Worm (Caenorhabditis elegans) whole organism, mixed stage, embryonic: ENCODE results near the gene Y79H2A.12.

Experiments
- bed-3 ChIP-seq: fragments of 200-800 bp; sonication (Bioruptor generic); optimal IDR thresholded peaks from 3 replicates; lab custom pipeline; 2018; ENCODE audit warnings: mild to moderate bottlenecking, missing genetic modification characterization, moderate library complexity, missing compliant biosample characterization
- elt-1 ChIP-seq: sonication (generic microtip); optimal IDR thresholded peaks from 2 replicates; lab custom pipeline; 2017; ENCODE audit warnings: missing genetic modification characterization, mild to moderate bottlenecking, missing compliant biosample characterization, antibody characterized with exemption, moderate library complexity, borderline replicate concordance; ENCODE audit not compliant: insufficient read depth
- elt-3 ChIP-seq: fragments of 150-350 bp; optimal IDR thresholded peaks from 2 replicates; lab custom pipeline; 2014; ENCODE audit warnings: missing biosample characterization, missing genetic modification characterization
- ham-2 ChIP-seq: fragments of 200-800 bp; sonication (Bioruptor generic); optimal IDR thresholded peaks from 2 replicates; lab custom pipeline; 2018; ENCODE audit warnings: mild to moderate bottlenecking, missing genetic modification characterization, missing compliant biosample characterization
- mab-5 ChIP-seq: fragments of 150-350 bp; optimal IDR thresholded peaks from 2 replicates; lab custom pipeline; 2014; ENCODE audit warnings: missing biosample characterization, missing genetic modification characterization
- nhr-12 ChIP-seq: fragments of 150-350 bp; optimal IDR thresholded peaks from 2 replicates; lab custom pipeline; 2014; ENCODE audit warnings: missing biosample characterization, missing genetic modification characterization
- nhr-237 ChIP-seq: fragments of 150-350 bp; optimal IDR thresholded peaks from 2 replicates; lab custom pipeline; 2014; ENCODE audit warnings: missing biosample characterization, missing genetic modification characterization
- nhr-28 ChIP-seq: fragments of 150-350 bp; optimal IDR thresholded peaks from 2 replicates; lab custom pipeline; 2014; ENCODE audit warnings: missing biosample characterization, missing genetic modification characterization
- nhr-76 ChIP-seq: sonication (generic microtip); optimal IDR thresholded peaks from 2 replicates; lab custom pipeline; 2017; ENCODE audit warnings: missing biosample characterization, missing genetic modification characterization
- pha-4 ChIP-seq: fragments of 150-350 bp; optimal IDR thresholded peaks from 2 replicates; lab custom pipeline; 2018; ENCODE audit warnings: missing biosample characterization, missing genetic modification reagents, missing genetic modification characterization
- snpc-4 ChIP-seq: fragments of 150-350 bp; optimal IDR thresholded peaks from 2 replicates; lab custom pipeline; 2014; ENCODE audit warnings: missing biosample characterization, missing genetic modification characterization
- tbx-8 ChIP-seq: fragments of 200-800 bp; sonication (Bioruptor generic); optimal IDR thresholded peaks from 2 replicates; lab custom pipeline; 2018; ENCODE audit warnings: mild to moderate bottlenecking, missing genetic modification characterization, moderate library complexity, missing compliant biosample characterization
- unc-62 ChIP-seq: fragments of 150-350 bp; optimal IDR thresholded peaks from 2 replicates; lab custom pipeline; 2014; ENCODE audit warnings: missing biosample characterization, missing genetic modification reagents, missing genetic modification characterization
- ztf-11 ChIP-seq: fragments of 150-350 bp; optimal IDR thresholded peaks from 2 replicates; lab custom pipeline; 2014; ENCODE audit warnings: missing biosample characterization, missing genetic modification characterization

DNA sequence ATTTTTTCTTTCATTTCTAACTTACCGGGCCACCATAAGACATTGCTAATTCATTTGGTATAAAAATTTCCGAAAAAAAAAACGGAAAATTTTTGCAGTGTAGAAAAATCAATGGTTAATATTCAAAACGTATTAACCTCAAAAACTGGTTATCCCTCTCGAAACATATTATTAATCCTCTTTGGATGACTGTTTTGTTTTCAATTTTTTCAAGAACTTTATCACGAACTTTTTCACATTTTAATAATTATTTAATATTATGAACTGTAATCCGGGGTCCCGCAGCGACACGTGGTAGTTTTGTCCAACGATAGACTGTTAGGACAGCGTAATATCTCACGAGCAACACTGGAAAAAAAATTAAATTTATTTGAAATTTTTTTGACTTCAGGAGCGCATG is at the start of gene Y79H2A.12:
- TF ChIP-seq ham-2 (no peak), elt-3 (tag; lab: Kevin White, UChicago) (no peak), snpc-4 (no peak), ztf-11 (tag; lab: Kevin White, UChicago) (no peak), nhr-76 (tag; lab: Kevin White, UChicago) (no peak), nhr-12 (tag; lab: Kevin White, UChicago) (no peak), nhr-237 (tag; lab: Kevin White, UChicago) (no peak), nhr-28 (no peak), tbx-8 (GFP tag; lab: Kevin White, UChicago) (no peak), pha-4 (tag; lab: Kevin White, UChicago) (no peak), bed-3 (GFP tag; lab: Kevin White, UChicago) (no peak), unc-62 (GFP tag; lab: Kevin White, UChicago) (no peak), elt-1 (tag; lab: Kevin White, UChicago) (no peak), mab-5 (tag; lab: Kevin White, UChicago) (no peak)
